Worm (Caenorhabditis elegans) whole organism, L3 larva: ENCODE results near the gene sdz-6.

Experiments
- R02D3.7 ChIP-seq: fragments of 150-350 bp; optimal IDR thresholded peaks from 2 replicates; lab custom pipeline; 2014; ENCODE audit warnings: missing biosample characterization, missing genetic modification characterization
- ama-1 ChIP-seq: fragments of 150-350 bp; optimal IDR thresholded peaks from 2 replicates; lab custom pipeline; 2018
- elt-3 ChIP-seq, 3 experiments: fragments of 150-350 bp in 1 of 3; sonication (generic microtip) in 2 of 3; optimal IDR thresholded peaks; 2 replicates in 2 of 3; 4 replicates in 1 of 3; lab custom pipeline; 2014 to 2017; ENCODE audit warnings: missing biosample characterization in 3 of 3, missing genetic modification characterization in 3 of 3
- nhr-23 ChIP-seq: fragments of 150-350 bp; optimal IDR thresholded peaks from 2 replicates; lab custom pipeline; 2014; ENCODE audit warnings: missing biosample characterization, missing genetic modification reagents, missing genetic modification characterization
- sea-2 ChIP-seq: fragments of 150-350 bp; sonication (generic microtip); optimal IDR thresholded peaks from 4 replicates; lab custom pipeline; 2014; ENCODE audit warnings: missing biosample characterization, missing genetic modification reagents, missing genetic modification characterization
- snpc-4 ChIP-seq: fragments of 150-350 bp; optimal IDR thresholded peaks from 2 replicates; lab custom pipeline; 2014; ENCODE audit warnings: missing biosample characterization, missing genetic modification characterization
- zag-1 ChIP-seq: fragments of 150-350 bp; optimal IDR thresholded peaks from 2 replicates; lab custom pipeline; 2014; ENCODE audit warnings: missing biosample characterization, missing genetic modification characterization
- ztf-11 ChIP-seq: fragments of 150-350 bp; optimal IDR thresholded peaks from 2 replicates; lab custom pipeline; 2014; ENCODE audit warnings: missing biosample characterization, missing genetic modification characterization

DNA sequence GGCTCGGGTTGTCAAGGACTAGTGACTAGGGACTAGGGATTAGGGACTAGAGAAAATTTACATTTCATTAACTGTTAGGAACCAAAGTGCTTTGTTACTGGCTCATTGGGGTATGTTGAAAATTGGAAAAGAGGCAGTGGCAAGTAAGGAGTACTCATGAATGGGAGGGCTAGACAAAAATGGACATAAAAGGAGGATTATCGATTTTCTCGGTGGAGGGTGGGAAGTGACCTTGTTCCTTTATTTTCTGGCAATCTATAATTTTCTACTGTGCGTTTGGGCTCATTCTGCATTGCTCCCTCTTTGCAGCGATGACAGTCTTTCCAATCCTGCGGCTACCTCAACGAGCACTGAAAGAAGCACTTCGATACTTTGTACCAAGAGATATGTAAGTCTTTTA lies 22.9 kb upstream of the sdz-6 start, which contains the start of gene fbxb-60:
- TF ChIP-seq nhr-23 (no peak), snpc-4 (tag; lab: Kevin White, UChicago) (no peak), R02D3.7 (tag; lab: Kevin White, UChicago) (no peak), elt-3 (tag; optimal IDR thresholded peaks at IDR 0.05; lab: Kevin White, UChicago) (no peak), ama-1 (no peak), ztf-11 (tag; lab: Kevin White, UChicago) (no peak), zag-1 (tag; lab: Kevin White, UChicago) (no peak), sea-2 (GFP tag; lab: Kevin White, UChicago) (no peak)
